Worm (Caenorhabditis elegans) whole organism, mixed stage, embryonic: ENCODE measurements around the gene dpy-17.

Experiments
- blmp-1 ChIP-seq: fragments of 150-350 bp; optimal IDR thresholded peaks from 2 replicates; lab custom pipeline; 2014; ENCODE audit warnings: missing biosample characterization, missing genetic modification characterization
- ceh-39 ChIP-seq: fragments of 150-350 bp; optimal IDR thresholded peaks from 2 replicates; lab custom pipeline; 2014; ENCODE audit warnings: missing biosample characterization, missing genetic modification characterization
- ztf-11 ChIP-seq: fragments of 150-350 bp; optimal IDR thresholded peaks from 2 replicates; lab custom pipeline; 2014; ENCODE audit warnings: missing biosample characterization, missing genetic modification characterization

ce11 chrIII:5137099-5137498 lies 30.0 kb downstream of the dpy-17 start:
- TF ChIP-seq ceh-39 (tag; lab: Kevin White, UChicago) (no peak), blmp-1 (no peak), ztf-11 (tag; lab: Kevin White, UChicago) (no peak)
